Worm (Caenorhabditis elegans) whole organism, mixed stage, embryonic: ENCODE results near the gene mlp-1.

Experiments
- M03D4.4 ChIP-seq: sonication (generic microtip); optimal IDR thresholded peaks from 2 replicates; lab custom pipeline; 2017; ENCODE audit warnings: mild to moderate bottlenecking, missing genetic modification characterization, missing compliant biosample characterization
- bed-3 ChIP-seq: fragments of 200-800 bp; sonication (Bioruptor generic); optimal IDR thresholded peaks from 3 replicates; lab custom pipeline; 2018; ENCODE audit warnings: mild to moderate bottlenecking, missing genetic modification characterization, moderate library complexity, missing compliant biosample characterization
- blmp-1 ChIP-seq: fragments of 150-350 bp; optimal IDR thresholded peaks from 2 replicates; lab custom pipeline; 2014; ENCODE audit warnings: missing biosample characterization, missing genetic modification characterization
- ceh-39 ChIP-seq: fragments of 150-350 bp; optimal IDR thresholded peaks from 2 replicates; lab custom pipeline; 2014; ENCODE audit warnings: missing biosample characterization, missing genetic modification characterization
- ceh-43 ChIP-seq: fragments of 200-800 bp; sonication (Bioruptor generic); optimal IDR thresholded peaks from 2 replicates; lab custom pipeline; 2018; ENCODE audit warnings: mild to moderate bottlenecking, missing genetic modification characterization, moderate library complexity, missing compliant biosample characterization
- ceh-83 ChIP-seq: fragments of 200-800 bp; sonication (Bioruptor generic); optimal IDR thresholded peaks from 2 replicates; lab custom pipeline; 2018; ENCODE audit warnings: mild to moderate bottlenecking, missing genetic modification characterization, missing compliant biosample characterization
- ces-1 ChIP-seq: fragments of 150-350 bp; optimal IDR thresholded peaks from 2 replicates; lab custom pipeline; 2014; ENCODE audit warnings: missing biosample characterization, missing genetic modification reagents, missing genetic modification characterization
- cnd-1 ChIP-seq: fragments of 200-800 bp; sonication (Bioruptor generic); optimal IDR thresholded peaks from 2 replicates; lab custom pipeline; 2018; ENCODE audit warnings: mild to moderate bottlenecking, missing genetic modification characterization, missing compliant biosample characterization
- elt-1 ChIP-seq: sonication (generic microtip); optimal IDR thresholded peaks from 2 replicates; lab custom pipeline; 2017; ENCODE audit warnings: missing genetic modification characterization, mild to moderate bottlenecking, missing compliant biosample characterization, antibody characterized with exemption, moderate library complexity, borderline replicate concordance; ENCODE audit not compliant: insufficient read depth
- elt-3 ChIP-seq: fragments of 150-350 bp; optimal IDR thresholded peaks from 2 replicates; lab custom pipeline; 2014; ENCODE audit warnings: missing biosample characterization, missing genetic modification characterization
- flh-1 ChIP-seq: fragments of 200-800 bp; sonication (Bioruptor generic); optimal IDR thresholded peaks from 2 replicates; lab custom pipeline; 2018; ENCODE audit warnings: mild to moderate bottlenecking, missing genetic modification characterization, moderate library complexity, missing compliant biosample characterization
- ham-2 ChIP-seq: fragments of 200-800 bp; sonication (Bioruptor generic); optimal IDR thresholded peaks from 2 replicates; lab custom pipeline; 2018; ENCODE audit warnings: mild to moderate bottlenecking, missing genetic modification characterization, missing compliant biosample characterization
- hlh-1 ChIP-seq: fragments of 150-350 bp; optimal IDR thresholded peaks from 2 replicates; lab custom pipeline; 2014; ENCODE audit warnings: missing biosample characterization, missing genetic modification reagents, missing genetic modification characterization
- lin-13 ChIP-seq: fragments of 150-350 bp; optimal IDR thresholded peaks from 2 replicates; lab custom pipeline; 2014; ENCODE audit warnings: missing biosample characterization, missing genetic modification characterization
- lsy-2 ChIP-seq: fragments of 150-350 bp; optimal IDR thresholded peaks from 2 replicates; lab custom pipeline; 2014; ENCODE audit warnings: missing biosample characterization, missing genetic modification characterization
- mab-5 ChIP-seq: fragments of 150-350 bp; optimal IDR thresholded peaks from 2 replicates; lab custom pipeline; 2014; ENCODE audit warnings: missing biosample characterization, missing genetic modification characterization
- mep-1 ChIP-seq: fragments of 150-350 bp; optimal IDR thresholded peaks from 2 replicates; lab custom pipeline; 2017; ENCODE audit warnings: missing biosample characterization, missing genetic modification reagents, missing genetic modification characterization, inconsistent platforms
- mls-2 ChIP-seq: sonication (generic microtip); optimal IDR thresholded peaks from 2 replicates; lab custom pipeline; 2016; ENCODE audit warnings: mild to moderate bottlenecking, missing genetic modification characterization, moderate library complexity, missing compliant biosample characterization
- nhr-12 ChIP-seq: fragments of 150-350 bp; optimal IDR thresholded peaks from 2 replicates; lab custom pipeline; 2014; ENCODE audit warnings: missing biosample characterization, missing genetic modification characterization
- nhr-2 ChIP-seq: fragments of 150-350 bp; optimal IDR thresholded peaks from 2 replicates; lab custom pipeline; 2014; ENCODE audit warnings: missing biosample characterization, missing genetic modification characterization
- nhr-237 ChIP-seq: fragments of 150-350 bp; optimal IDR thresholded peaks from 2 replicates; lab custom pipeline; 2014; ENCODE audit warnings: missing biosample characterization, missing genetic modification characterization
- nhr-76 ChIP-seq: sonication (generic microtip); optimal IDR thresholded peaks from 2 replicates; lab custom pipeline; 2017; ENCODE audit warnings: missing biosample characterization, missing genetic modification characterization
- pha-4 ChIP-seq: fragments of 150-350 bp; optimal IDR thresholded peaks from 2 replicates; lab custom pipeline; 2018; ENCODE audit warnings: missing biosample characterization, missing genetic modification reagents, missing genetic modification characterization
- sem-2 ChIP-seq: fragments of 200-800 bp; sonication (Bioruptor generic); optimal IDR thresholded peaks from 2 replicates; lab custom pipeline; 2018; ENCODE audit warnings: mild to moderate bottlenecking, missing genetic modification characterization, missing compliant biosample characterization
- snpc-4 ChIP-seq: fragments of 150-350 bp; optimal IDR thresholded peaks from 2 replicates; lab custom pipeline; 2014; ENCODE audit warnings: missing biosample characterization, missing genetic modification characterization
- sptf-1 ChIP-seq: sonication (generic microtip); optimal IDR thresholded peaks from 2 replicates; lab custom pipeline; 2017; ENCODE audit warnings: mild to moderate bottlenecking, missing genetic modification characterization, moderate library complexity, missing compliant biosample characterization
- tbx-8 ChIP-seq: fragments of 200-800 bp; sonication (Bioruptor generic); optimal IDR thresholded peaks from 2 replicates; lab custom pipeline; 2018; ENCODE audit warnings: mild to moderate bottlenecking, missing genetic modification characterization, moderate library complexity, missing compliant biosample characterization
- unc-120 ChIP-seq: sonication (generic microtip); optimal IDR thresholded peaks from 2 replicates; lab custom pipeline; 2017; ENCODE audit warnings: missing genetic modification characterization, missing compliant biosample characterization; ENCODE audit not compliant: poor library complexity, severe bottlenecking
- unc-62 ChIP-seq: fragments of 150-350 bp; optimal IDR thresholded peaks from 2 replicates; lab custom pipeline; 2014; ENCODE audit warnings: missing biosample characterization, missing genetic modification reagents, missing genetic modification characterization
- ztf-11 ChIP-seq: fragments of 150-350 bp; optimal IDR thresholded peaks from 2 replicates; lab custom pipeline; 2014; ENCODE audit warnings: missing biosample characterization, missing genetic modification characterization

The mlp-1 gene

ce11 chrIII:5990090-5990489, 15.2 kb upstream of the mlp-1 start:
- TF ChIP-seq ham-2 (GFP tag; lab: Kevin White, UChicago) (no peak), snpc-4 (tag; lab: Kevin White, UChicago) (no peak), nhr-76 (tag; lab: Kevin White, UChicago) (no peak), elt-3 (no peak), mab-5 (tag; lab: Kevin White, UChicago) (no peak), elt-1 (tag; lab: Kevin White, UChicago) (no peak), unc-120 (tag; lab: Kevin White, UChicago) (no peak), unc-62 (no peak), nhr-12 (tag; lab: Kevin White, UChicago) (no peak), pha-4 (no peak), nhr-2 (tag; lab: Kevin White, UChicago) (no peak), ztf-11 (tag; lab: Kevin White, UChicago) (no peak), sem-2 (GFP tag; lab: Kevin White, UChicago) (no peak)

ce11 chrIII:5988991-5989726, 14.3 kb upstream of the mlp-1 start:
- TF ChIP-seq unc-62, result peak; percentile 71
- TF ChIP-seq unc-120 (tag; lab: Kevin White, UChicago), result no peak
- no peak for TF ChIP-seq sem-2 (GFP tag; lab: Kevin White, UChicago)
- peak; percentile 35 for TF ChIP-seq hlh-1 (tag; lab: Kevin White, UChicago)
- TF ChIP-seq M03D4.4 (tag; lab: Kevin White, UChicago), result no peak
- no peak for TF ChIP-seq nhr-2 (tag; lab: Kevin White, UChicago)
- no peak for TF ChIP-seq ceh-83 (GFP tag; lab: Kevin White, UChicago)
- peak; percentile 22 for TF ChIP-seq ces-1 (GFP tag; lab: Kevin White, UChicago)

ce11 chrIII:5988461-5988860, 13.6 kb upstream of the mlp-1 start:
- TF ChIP-seq hlh-1 (tag; lab: Kevin White, UChicago), result no peak
- TF ChIP-seq ceh-83 (GFP tag; lab: Kevin White, UChicago), result peak; percentile 41

- TF ChIP-seq ceh-43, result no peak
- TF ChIP-seq unc-120 (tag; lab: Kevin White, UChicago), result peak; percentile 37
- no peak for TF ChIP-seq tbx-8 (GFP tag; lab: Kevin White, UChicago)
- TF ChIP-seq mep-1 (tag; lab: Kevin White, UChicago), result peak; percentile 38
- peak; percentile 76 for TF ChIP-seq ces-1 (GFP tag; lab: Kevin White, UChicago)
These were observed 13.2 kb upstream of the mlp-1 start for ce11 chrIII:5988010-5988409.

- TF ChIP-seq M03D4.4 (tag; lab: Kevin White, UChicago), result no peak
- TF ChIP-seq mls-2 (tag; lab: Kevin White, UChicago), result no peak
- no peak for TF ChIP-seq pha-4
- no peak for TF ChIP-seq cnd-1 (tag; lab: Kevin White, UChicago)
- TF ChIP-seq ceh-39, result no peak
- no peak for TF ChIP-seq unc-62
- TF ChIP-seq ces-1 (GFP tag; lab: Kevin White, UChicago), result no peak
- TF ChIP-seq lsy-2 (tag; lab: Kevin White, UChicago), result no peak
- TF ChIP-seq flh-1 (GFP tag; lab: Kevin White, UChicago), result no peak
- no peak for TF ChIP-seq nhr-237 (tag; lab: Kevin White, UChicago)
- TF ChIP-seq blmp-1, result no peak
- TF ChIP-seq elt-1 (tag; lab: Kevin White, UChicago), result no peak
- TF ChIP-seq sptf-1 (tag; lab: Kevin White, UChicago), result no peak
- no peak for TF ChIP-seq hlh-1 (tag; lab: Kevin White, UChicago)
- no peak for TF ChIP-seq ztf-11 (tag; lab: Kevin White, UChicago)
- TF ChIP-seq bed-3 (GFP tag; lab: Kevin White, UChicago), result no peak
- no peak for TF ChIP-seq elt-3
- TF ChIP-seq lin-13 (tag; lab: Kevin White, UChicago), result no peak
These were observed 10.5 kb upstream of the mlp-1 start, which contains the start of gene T04C9.3 for ce11 chrIII:5985340-5985739. Gene T04C9.3, plus strand, starts transcription at chrIII:5985640.
